Fruit fly (Drosophila melanogaster) whole organism, prepupa: Measurements from ENCODE around the gene Vajk2.
A peak's percentile ranks its signal among the peaks of the same experiment; 100 is the strongest.

Experiments
- Blimp-1 ChIP-seq: fragments of 200-800 bp; sonication (Bioruptor generic); optimal IDR thresholded peaks from 3 replicates; lab custom pipeline; 2017; ENCODE audit warnings: missing biosample characterization, missing genetic modification characterization, mild to moderate bottlenecking, moderate library complexity, missing genetic modification reagents
- CG10631 ChIP-seq: fragments of 200-800 bp; sonication (Bioruptor generic); optimal IDR thresholded peaks from 2 replicates; lab custom pipeline; 2016; ENCODE audit warnings: missing biosample characterization, missing genetic modification characterization
- CG10669 ChIP-seq: fragments of 200-800 bp; sonication (Bioruptor generic); optimal IDR thresholded peaks from 3 replicates; lab custom pipeline; 2018; ENCODE audit warnings: missing biosample characterization, mild to moderate bottlenecking, missing genetic modification characterization, moderate library complexity
- CG11902 ChIP-seq: fragments of 200-800 bp; sonication (Bioruptor generic); optimal IDR thresholded peaks from 3 replicates; lab custom pipeline; 2016; ENCODE audit warnings: missing biosample characterization, missing genetic modification characterization
- CG1621 ChIP-seq: fragments of 200-800 bp; sonication (Bioruptor generic); optimal IDR thresholded peaks from 3 replicates; lab custom pipeline; 2018; ENCODE audit warnings: missing biosample characterization, mild to moderate bottlenecking, missing genetic modification characterization
- CG16779 ChIP-seq: fragments of 200-800 bp; sonication (Bioruptor generic); optimal IDR thresholded peaks from 3 replicates; lab custom pipeline; 2017; ENCODE audit warnings: missing biosample characterization, mild to moderate bottlenecking, missing genetic modification characterization
- CG3032 ChIP-seq: fragments of 200-800 bp; optimal IDR thresholded peaks from 2 replicates; lab custom pipeline; 2019; ENCODE audit warnings: missing biosample characterization, mild to moderate bottlenecking, missing genetic modification characterization, moderate library complexity
- CG32006 ChIP-seq: fragments of 200-800 bp; sonication (Bioruptor generic); optimal IDR thresholded peaks from 3 replicates; lab custom pipeline; 2017; ENCODE audit warnings: missing biosample characterization, mild to moderate bottlenecking, missing genetic modification characterization
- CG34406 ChIP-seq: fragments of 200-800 bp; sonication (Bioruptor generic); optimal IDR thresholded peaks from 3 replicates; lab custom pipeline; 2016; ENCODE audit warnings: missing biosample characterization, missing genetic modification characterization
- CG3919 ChIP-seq: fragments of 200-800 bp; sonication (Bioruptor generic); optimal IDR thresholded peaks from 3 replicates; lab custom pipeline; 2016; ENCODE audit warnings: missing biosample characterization, missing genetic modification characterization
- CG6792 ChIP-seq: fragments of 200-800 bp; sonication (Bioruptor generic); optimal IDR thresholded peaks from 3 replicates; lab custom pipeline; 2016; ENCODE audit warnings: missing biosample characterization, missing genetic modification characterization
- CG6808 ChIP-seq: fragments of 200-800 bp; sonication (Bioruptor generic); optimal IDR thresholded peaks from 3 replicates; lab custom pipeline; 2017; ENCODE audit warnings: missing biosample characterization, missing genetic modification characterization, mild to moderate bottlenecking, moderate library complexity, missing genetic modification reagents
- CG8319 ChIP-seq: fragments of 200-800 bp; sonication (Bioruptor generic); optimal IDR thresholded peaks from 3 replicates; lab custom pipeline; 2016; ENCODE audit warnings: missing biosample characterization, missing genetic modification characterization
- CG9139 ChIP-seq: fragments of 200-800 bp; sonication (Bioruptor generic); optimal IDR thresholded peaks from 3 replicates; lab custom pipeline; 2017; ENCODE audit warnings: missing biosample characterization, mild to moderate bottlenecking, missing genetic modification characterization
- Eip93F ChIP-seq: fragments of 200-800 bp; sonication (Bioruptor generic); optimal IDR thresholded peaks from 2 replicates; lab custom pipeline; 2016; ENCODE audit warnings: missing biosample characterization, mild to moderate bottlenecking, missing genetic modification characterization
- Ets96B ChIP-seq: fragments of 200-800 bp; optimal IDR thresholded peaks from 2 replicates; lab custom pipeline; 2019; ENCODE audit warnings: missing biosample characterization, mild to moderate bottlenecking, missing genetic modification characterization, moderate library complexity
- Gug ChIP-seq: fragments of 200-800 bp; sonication (Bioruptor generic); IDR thresholded peaks from 2 replicates; pipeline ENCODE4 v1.3.6; 2022; ENCODE audit warnings: missing biosample characterization, missing genetic modification characterization
- Hr38 ChIP-seq: sonication (Bioruptor generic); optimal IDR thresholded peaks from 2 replicates; lab custom pipeline; 2016; ENCODE audit warnings: missing biosample characterization, missing genetic modification characterization
- Hr39 ChIP-seq: fragments of 200-800 bp; sonication (Bioruptor generic); optimal IDR thresholded peaks from 2 replicates; lab custom pipeline; 2016; ENCODE audit warnings: missing biosample characterization, missing genetic modification characterization
- Hr4 ChIP-seq: fragments of 200-800 bp; sonication (Bioruptor generic); optimal IDR thresholded peaks from 3 replicates; lab custom pipeline; 2016; ENCODE audit warnings: missing biosample characterization, missing genetic modification characterization
- Lpt ChIP-seq: fragments of 200-800 bp; sonication (Bioruptor generic); optimal IDR thresholded peaks from 3 replicates; lab custom pipeline; 2016; ENCODE audit warnings: missing biosample characterization, missing genetic modification characterization
- Met ChIP-seq: fragments of 200-800 bp; sonication (Bioruptor generic); optimal IDR thresholded peaks from 3 replicates; lab custom pipeline; 2016; ENCODE audit warnings: missing biosample characterization, missing genetic modification characterization
- OdsH ChIP-seq: fragments of 200-800 bp; sonication (Bioruptor generic); optimal IDR thresholded peaks from 3 replicates; lab custom pipeline; 2016; ENCODE audit warnings: missing biosample characterization, missing genetic modification characterization
- Sox14 ChIP-seq: fragments of 200-800 bp; sonication (Bioruptor generic); optimal IDR thresholded peaks from 3 replicates; lab custom pipeline; 2016; ENCODE audit warnings: missing biosample characterization, missing genetic modification characterization
- Sox15 ChIP-seq: fragments of 200-800 bp; sonication (Bioruptor generic); optimal IDR thresholded peaks from 3 replicates; lab custom pipeline; 2016; ENCODE audit warnings: missing biosample characterization, missing genetic modification characterization
- acj6 ChIP-seq: fragments of 200-800 bp; sonication (Bioruptor generic); optimal IDR thresholded peaks from 3 replicates; lab custom pipeline; 2016; ENCODE audit warnings: missing biosample characterization, missing genetic modification characterization
- dac ChIP-seq: fragments of 200-800 bp; sonication (Bioruptor generic); optimal IDR thresholded peaks from 2 replicates; lab custom pipeline; 2017; ENCODE audit warnings: missing biosample characterization, mild to moderate bottlenecking, missing genetic modification characterization
- eg ChIP-seq: fragments of 200-800 bp; sonication (Bioruptor generic); IDR thresholded peaks from 3 replicates; pipeline ENCODE4 v1.3.6; 2022; ENCODE audit warnings: missing biosample characterization, missing genetic modification characterization
- fd85E ChIP-seq: fragments of 200-800 bp; sonication (Bioruptor generic); optimal IDR thresholded peaks from 3 replicates; lab custom pipeline; 2016; ENCODE audit warnings: missing biosample characterization, missing genetic modification characterization
- net ChIP-seq: fragments of 200-800 bp; sonication (Bioruptor generic); optimal IDR thresholded peaks from 3 replicates; lab custom pipeline; 2016; ENCODE audit warnings: missing biosample characterization, missing genetic modification characterization
- pdm3 ChIP-seq: fragments of 200-800 bp; sonication (Bioruptor generic); optimal IDR thresholded peaks from 3 replicates; lab custom pipeline; 2016; ENCODE audit warnings: missing biosample characterization, missing genetic modification characterization
- spab ChIP-seq: fragments of 200-800 bp; sonication (Bioruptor generic); optimal IDR thresholded peaks from 2 replicates; lab custom pipeline; 2017; ENCODE audit warnings: missing biosample characterization, mild to moderate bottlenecking, missing genetic modification characterization, missing genetic modification reagents
- ss ChIP-seq, 2 experiments: fragments of 200-800 bp; sonication (Bioruptor generic); optimal IDR thresholded peaks; 2 replicates in 1 of 2; 3 replicates in 1 of 2; lab custom pipeline; 2017 to 2018; ENCODE audit warnings: mild to moderate bottlenecking in 2 of 2, missing biosample characterization in 2 of 2, missing genetic modification characterization in 2 of 2, moderate library complexity in 1 of 2
- svp ChIP-seq: fragments of 200-800 bp; sonication (Bioruptor generic); peaks from one replicate; lab custom pipeline; 2016; ENCODE audit warnings: missing biosample characterization, missing genetic modification characterization
- topi ChIP-seq: fragments of 200-800 bp; sonication (Bioruptor generic); optimal IDR thresholded peaks from 3 replicates; lab custom pipeline; 2016; ENCODE audit warnings: missing biosample characterization, missing genetic modification characterization
- vri ChIP-seq: fragments of 200-800 bp; sonication (Bioruptor generic); optimal IDR thresholded peaks from 3 replicates; lab custom pipeline; 2016; ENCODE audit warnings: missing biosample characterization, mild to moderate bottlenecking, missing genetic modification characterization

The Vajk2 gene

DNA sequence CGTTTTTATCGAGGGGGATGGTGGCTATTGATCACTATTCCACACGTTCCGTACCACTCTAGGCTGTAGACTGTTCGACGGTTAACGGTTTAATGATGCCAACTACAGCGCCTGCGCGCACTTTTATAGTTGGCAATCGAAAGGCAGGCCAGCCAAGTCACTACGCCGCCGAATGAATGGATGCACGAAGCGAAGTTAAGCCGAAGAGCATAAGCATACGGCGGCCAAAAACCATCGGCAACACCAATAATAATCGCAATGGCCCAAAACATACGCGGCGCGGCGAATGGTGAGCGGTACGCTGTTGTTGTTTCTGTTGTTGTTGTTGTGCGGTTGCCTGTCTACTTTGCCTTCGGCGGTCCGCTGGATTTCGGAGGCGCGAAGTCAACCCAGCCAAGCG lies 11.0 kb downstream of the Vajk2 start, which contains the start of gene Vajk1:
TSS of gene Vajk1 (minus strand) at position 101 of the 400 bp plus-strand sequence.
- TF ChIP-seq net (GFP tag; lab: Kevin White, UChicago) (no peak), eg (GFP tag; lab: Robert Waterston, UW) (peak; percentile 31; the same call in 1 of the 3 replicates)

DNA sequence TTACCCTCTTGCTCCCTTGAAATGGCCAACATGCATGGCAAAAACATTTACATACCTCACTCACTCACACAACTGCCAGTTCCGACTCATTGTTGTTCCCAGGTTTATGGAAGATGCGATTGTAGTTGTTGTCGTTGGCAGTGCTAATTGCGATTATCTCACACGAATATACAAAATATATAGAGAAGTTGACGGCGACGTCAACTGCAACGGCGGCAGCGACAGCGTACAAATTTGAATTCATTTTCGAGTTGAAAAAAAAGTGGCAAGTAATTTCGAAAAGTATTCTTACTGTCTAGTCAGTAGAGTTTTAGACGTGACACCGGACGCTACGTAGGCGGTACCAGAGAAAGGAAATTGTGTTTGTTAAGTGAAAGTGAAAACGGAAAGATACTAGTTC lies 20.1 kb downstream of the Vajk2 start, which contains the start of gene Ance-3:
TSS of gene Ance-3 (plus strand) at position 301 of the 400 bp plus-strand sequence.
- TF ChIP-seq svp (GFP tag; lab: Kevin White, UChicago) (no peak), Blimp-1 (GFP tag; lab: Kevin White, UChicago) (no peak), Ets96B (tag; lab: Kevin White, UChicago) (no peak), Sox15 (GFP tag; lab: Kevin White, UChicago) (no peak), topi (GFP tag; lab: Kevin White, UChicago) (no peak), Eip93F (GFP tag; lab: Kevin White, UChicago) (no peak), acj6 (GFP tag; lab: Kevin White, UChicago) (no peak), CG9139 (GFP tag; lab: Kevin White, UChicago) (no peak), OdsH (no peak), CG32006 (GFP tag; lab: Kevin White, UChicago) (no peak), CG1621 (tag; lab: Kevin White, UChicago) (no peak), CG34406 (GFP tag; lab: Kevin White, UChicago) (no peak), Hr39 (no peak)

dm6 chr2L:13911783-13912182 lies 22.7 kb downstream of the Vajk2 start, which contains the start of gene Acyp:
TSS of gene Acyp (plus strand) at chr2L:13912083.
- TF ChIP-seq Hr38 (GFP tag; lab: Kevin White, UChicago), result no peak
- peak; percentile 21 for TF ChIP-seq svp (GFP tag; lab: Kevin White, UChicago)
- TF ChIP-seq CG34406 (GFP tag; lab: Kevin White, UChicago), result no peak
- TF ChIP-seq pdm3, result no peak
- TF ChIP-seq Ets96B (tag; lab: Kevin White, UChicago), result no peak
- TF ChIP-seq CG9139 (GFP tag; lab: Kevin White, UChicago), result no peak
- TF ChIP-seq Hr39, result no peak
- no peak for TF ChIP-seq CG3919 (GFP tag; lab: Kevin White, UChicago)
- TF ChIP-seq, all 60 proteins: peak for 1

- TF ChIP-seq Sox14, result no peak
- no peak for TF ChIP-seq fd85E (GFP tag; lab: Kevin White, UChicago)
- no peak for TF ChIP-seq Blimp-1 (GFP tag; lab: Kevin White, UChicago)
- TF ChIP-seq Lpt (GFP tag; lab: Kevin White, UChicago), result no peak
- no peak for TF ChIP-seq CG34406 (GFP tag; lab: Kevin White, UChicago)
- no peak for TF ChIP-seq CG6792 (GFP tag; lab: Kevin White, UChicago)
- TF ChIP-seq CG16779 (tag; lab: Kevin White, UChicago), result no peak
- no peak for TF ChIP-seq CG32006 (GFP tag; lab: Kevin White, UChicago)
- no peak for TF ChIP-seq ss (GFP tag; optimal IDR thresholded peaks at IDR 0.05; lab: Kevin White, UChicago)
- TF ChIP-seq eg (GFP tag; lab: Robert Waterston, UW), result no peak
- no peak for TF ChIP-seq CG6808 (GFP tag; lab: Kevin White, UChicago)
- TF ChIP-seq CG8319, result no peak
Observed at dm6 chr2L:13909033-13909432, 25.5 kb downstream of the Vajk2 start, which contains the start of gene Ance-2. TSS of gene Ance-2 (plus strand) at chr2L:13909333.

DNA sequence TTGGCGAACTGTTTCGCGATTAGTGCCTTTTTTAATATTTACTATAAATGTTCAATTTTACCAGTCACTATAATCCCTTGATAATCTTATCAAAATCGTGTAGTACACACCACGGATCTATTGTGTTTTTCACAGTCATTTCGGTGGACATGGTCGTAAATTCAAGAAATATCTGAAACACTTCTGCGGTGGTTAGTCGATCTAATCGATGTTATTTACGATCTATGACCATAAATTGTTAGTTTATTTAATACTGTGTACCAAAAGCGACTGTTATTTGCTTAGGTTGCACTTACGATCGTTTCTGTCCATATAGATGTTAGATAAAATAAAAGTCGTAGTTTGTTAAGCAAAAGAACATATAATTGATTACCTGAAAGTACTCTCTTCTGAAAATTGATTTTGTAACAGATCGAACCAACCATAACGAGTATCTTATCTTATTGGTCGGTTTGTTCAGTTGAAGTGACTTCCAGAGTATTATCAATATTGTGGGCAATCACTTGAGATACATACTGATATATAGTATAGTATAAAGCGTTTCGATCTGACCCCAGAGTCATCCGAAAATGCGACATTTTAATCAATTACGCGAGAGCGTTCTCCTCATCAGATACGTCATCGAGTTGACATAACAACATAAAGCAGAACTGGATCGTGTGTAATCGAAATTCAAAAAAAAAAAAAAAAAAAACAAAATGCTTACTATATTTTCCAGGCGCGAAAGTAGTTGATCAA lies 28.5 kb downstream of the Vajk2 start:
- TF ChIP-seq svp (GFP tag; lab: Kevin White, UChicago) (peak; percentile 95), vri (peak; percentile 77), OdsH (no peak)

- TF ChIP-seq Gug (no peak), CG11902 (GFP tag; lab: Kevin White, UChicago) (no peak), CG10669 (GFP tag; lab: Kevin White, UChicago) (peak; percentile 50), Met (GFP tag; lab: Kevin White, UChicago) (peak; percentile 50), OdsH (peak; percentile 38), Ets96B (tag; lab: Kevin White, UChicago) (peak; percentile 76), svp (GFP tag; lab: Kevin White, UChicago) (peak; percentile 49), Hr38 (GFP tag; lab: Kevin White, UChicago) (no peak), dac (no peak), spab (GFP tag; lab: Kevin White, UChicago) (no peak), Sox14 (peak; percentile 43), CG32006 (GFP tag; lab: Kevin White, UChicago) (no peak), CG34406 (GFP tag; lab: Kevin White, UChicago) (peak; percentile 55), CG10631 (GFP tag; lab: Kevin White, UChicago) (peak; percentile 60), Hr4 (GFP tag; lab: Kevin White, UChicago) (peak; percentile 30), CG3032 (no peak), Lpt (GFP tag; lab: Kevin White, UChicago) (no peak)
Observed at dm6 chr2L:13905072-13905847, 29.2 kb downstream of the Vajk2 start, which contains the start of gene Ance. TSS of gene Ance (plus strand) at chr2L:13905645.
